Worm (Caenorhabditis elegans) whole organism, L4/young adult: ENCODE results near the gene cutl-9.

Source experiments
- W03F9.2 ChIP-seq: fragments of 150-350 bp; optimal IDR thresholded peaks from 2 replicates; lab custom pipeline; 2014; ENCODE audit warnings: missing biosample characterization, missing genetic modification characterization
- him-1 ChIP-seq: sonication (generic microtip); optimal IDR thresholded peaks from 2 replicates; lab custom pipeline; 2016; ENCODE audit warnings: missing genotype, missing genetic modification reagents, missing genetic modification characterization, missing compliant biosample characterization

- no peak for TF ChIP-seq him-1 (tag; lab: Kevin White, UChicago)
- TF ChIP-seq W03F9.2 (tag; lab: Kevin White, UChicago), result no peak
Measured at ce11 chrII:10598970-10599369, 23.1 kb upstream of the cutl-9 start, which contains the start of gene C14A4.9.
